2 fruit fly cellular contexts compared by ENCODE assay signal in the genomic region with DNA sequence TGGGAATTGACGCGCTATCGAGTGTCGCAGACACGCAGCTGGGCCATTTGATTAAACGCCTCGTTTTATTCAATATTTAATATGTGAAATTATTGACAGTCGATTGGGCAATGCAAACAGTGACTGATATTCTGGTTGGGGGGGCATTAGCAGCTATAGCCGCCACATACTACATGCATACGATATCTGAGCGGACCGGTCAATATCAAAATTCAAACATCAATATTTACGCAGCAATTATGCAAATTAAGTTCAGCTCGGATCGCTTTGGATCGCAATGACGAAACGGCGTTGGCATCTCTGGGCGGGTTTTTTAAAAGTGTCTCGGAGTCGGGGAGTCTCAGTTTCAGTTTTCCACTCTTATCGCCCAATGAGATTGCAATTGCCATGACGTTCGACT.
A peak's percentile ranks its signal among the peaks of the same experiment; 100 is the strongest.
TF ChIP-seq lines count a peak whose summit lies in the region.

No protein-coding gene starts in this region.

TF ChIP-seq in whole organism, embryonic, 481 proteins besides CTCF, POLR2A, EP300 and RAD21 (continued from another document and continues in another):
- TF ChIP-seq ATbp (GFP tag; optimal IDR thresholded peaks at IDR 0.05; lab: Kevin White, UChicago): peak; percentile 16
- no peak for TF ChIP-seq hth (optimal IDR thresholded peaks at IDR 0.05; lab: Kevin White, UChicago)
- TF ChIP-seq fd64A (GFP tag; optimal IDR thresholded peaks at IDR 0.05; lab: Kevin White, UChicago): no peak
- TF ChIP-seq CG7357 (GFP tag; IDR thresholded peaks at IDR 0.05; lab: Robert Waterston, UW): no peak
- peak; percentile 16 for TF ChIP-seq salm (tag; optimal IDR thresholded peaks at IDR 0.05; lab: Kevin White, UChicago)
- TF ChIP-seq peb (GFP tag; IDR thresholded peaks at IDR 0.05; lab: Robert Waterston, UW): no peak
- no peak for TF ChIP-seq Hsf (GFP tag; optimal IDR thresholded peaks at IDR 0.05; lab: Kevin White, UChicago)
- no peak for TF ChIP-seq pfk (GFP tag; optimal IDR thresholded peaks at IDR 0.05; lab: Kevin White, UChicago)
- no peak for TF ChIP-seq tna (GFP tag; IDR thresholded peaks at IDR 0.05; lab: Robert Waterston, UW; ENCODE audit: partially characterized antibody)
- TF ChIP-seq CG11085 (GFP tag; IDR thresholded peaks at IDR 0.05; lab: Robert Waterston, UW): no peak
- TF ChIP-seq pita (GFP tag; optimal IDR thresholded peaks at IDR 0.05; lab: Kevin White, UChicago): no peak
- no peak for TF ChIP-seq sr (GFP tag; IDR thresholded peaks at IDR 0.05; lab: Robert Waterston, UW)
- peak; percentile 20; the same call in 1 of the 2 replicates for TF ChIP-seq CG14441 (GFP tag; IDR thresholded peaks at IDR 0.05; lab: Robert Waterston, UW)
- TF ChIP-seq Taf1 (GFP tag; IDR thresholded peaks at IDR 0.05; lab: Robert Waterston, UW): no peak
- peak; percentile 37 for TF ChIP-seq lab (GFP tag; optimal IDR thresholded peaks at IDR 0.05; lab: Kevin White, UChicago)
- no peak for TF ChIP-seq cato (GFP tag; optimal IDR thresholded peaks at IDR 0.05; lab: Kevin White, UChicago; ENCODE audit: borderline replicate concordance)
- TF ChIP-seq CG4707 (GFP tag; optimal IDR thresholded peaks at IDR 0.05; lab: Kevin White, UChicago): no peak
- TF ChIP-seq CG17186 (GFP tag; optimal IDR thresholded peaks at IDR 0.05; lab: Kevin White, UChicago): no peak
- no peak for TF ChIP-seq dysf (GFP tag; IDR thresholded peaks at IDR 0.05; lab: Robert Waterston, UW)
- 0 out of 3 replicates have a peak, but pooled peaks have one; percentile 22 for TF ChIP-seq otp (GFP tag; IDR thresholded peaks at IDR 0.05; lab: Robert Waterston, UW)
- peak; percentile 15 for TF ChIP-seq HHEX (GFP tag; optimal IDR thresholded peaks at IDR 0.05; lab: Kevin White, UChicago)
- no peak for TF ChIP-seq Jarid2 (GFP tag; optimal IDR thresholded peaks at IDR 0.05; lab: Kevin White, UChicago)
- no peak for TF ChIP-seq slou (GFP tag; optimal IDR thresholded peaks at IDR 0.05; lab: Kevin White, UChicago)
- no peak for TF ChIP-seq her (GFP tag; optimal IDR thresholded peaks at IDR 0.05; lab: Kevin White, UChicago)
- no peak for TF ChIP-seq zfh2 (GFP tag; optimal IDR thresholded peaks at IDR 0.05; lab: Kevin White, UChicago)
- no peak for TF ChIP-seq Poxn (GFP tag; IDR thresholded peaks at IDR 0.05; lab: Robert Waterston, UW)
- TF ChIP-seq CG30403 (GFP tag; optimal IDR thresholded peaks at IDR 0.05; lab: Kevin White, UChicago): no peak
- TF ChIP-seq Ada2b (GFP tag; IDR thresholded peaks at IDR 0.05; lab: Robert Waterston, UW): no peak
- 0 out of 2 replicates have a peak, but pooled peaks have one; percentile 9 for TF ChIP-seq E2f2 (GFP tag; IDR thresholded peaks at IDR 0.05; lab: Robert Waterston, UW)
- no peak for TF ChIP-seq emc (GFP tag; optimal IDR thresholded peaks at IDR 0.05; lab: Kevin White, UChicago)
- TF ChIP-seq pb (GFP tag; optimal IDR thresholded peaks at IDR 0.05; lab: Kevin White, UChicago): no peak
- 0 out of 4 replicates have a peak, but pooled peaks have one; percentile 42 for TF ChIP-seq chinmo (GFP tag; IDR thresholded peaks at IDR 0.05; lab: Robert Waterston, UW; ENCODE audit: partially characterized antibody)
- TF ChIP-seq lbe (GFP tag; optimal IDR thresholded peaks at IDR 0.05; lab: Kevin White, UChicago): peak; percentile 11
- TF ChIP-seq CG10321 (GFP tag; IDR thresholded peaks at IDR 0.05; lab: Robert Waterston, UW): no peak
- no peak for TF ChIP-seq YL-1 (GFP tag; optimal IDR thresholded peaks at IDR 0.05; lab: Kevin White, UChicago)
- TF ChIP-seq inv (GFP tag; IDR thresholded peaks at IDR 0.05; lab: Robert Waterston, UW; ENCODE audit: partially characterized antibody): no peak
- TF ChIP-seq vvl (GFP tag; IDR thresholded peaks at IDR 0.05; lab: Robert Waterston, UW): peak; percentile 74
- no peak for TF ChIP-seq vfl (GFP tag; optimal IDR thresholded peaks at IDR 0.05; lab: Kevin White, UChicago)
- no peak for TF ChIP-seq sens-2 (GFP tag; IDR thresholded peaks at IDR 0.05; lab: Robert Waterston, UW)
- TF ChIP-seq tgo (GFP tag; IDR thresholded peaks at IDR 0.05; lab: Robert Waterston, UW): no peak
- TF ChIP-seq CG13624 (GFP tag; optimal IDR thresholded peaks at IDR 0.05; lab: Kevin White, UChicago): no peak
- no peak for TF ChIP-seq CG5953 (GFP tag; IDR thresholded peaks at IDR 0.05; lab: Robert Waterston, UW)
- no peak for TF ChIP-seq gcm2 (GFP tag; optimal IDR thresholded peaks at IDR 0.05; lab: Kevin White, UChicago)
- TF ChIP-seq amos (GFP tag; IDR thresholded peaks at IDR 0.05; lab: Robert Waterston, UW; ENCODE audit: partially characterized antibody): no peak
- no peak for TF ChIP-seq CG34224 (GFP tag; IDR thresholded peaks at IDR 0.05; lab: Robert Waterston, UW; ENCODE audit: partially characterized antibody)
- no peak for TF ChIP-seq dm (GFP tag; optimal IDR thresholded peaks at IDR 0.05; lab: Kevin White, UChicago)
- no peak for TF ChIP-seq CG3065 (GFP tag; optimal IDR thresholded peaks at IDR 0.05; lab: Kevin White, UChicago)
- peak; percentile 8 for TF ChIP-seq CG10543 (GFP tag; optimal IDR thresholded peaks at IDR 0.05; lab: Kevin White, UChicago)
- no peak for TF ChIP-seq CG1602 (GFP tag; optimal IDR thresholded peaks at IDR 0.05; lab: Kevin White, UChicago)
- peak; percentile 16 for TF ChIP-seq Asciz (GFP tag; optimal IDR thresholded peaks at IDR 0.05; lab: Kevin White, UChicago)
- TF ChIP-seq pros (GFP tag; optimal IDR thresholded peaks at IDR 0.05; lab: Kevin White, UChicago): no peak
- no peak for TF ChIP-seq CG2120 (GFP tag; optimal IDR thresholded peaks at IDR 0.05; lab: Kevin White, UChicago)
- TF ChIP-seq CG6765 (GFP tag; optimal IDR thresholded peaks at IDR 0.05; lab: Kevin White, UChicago): no peak
- TF ChIP-seq BtbVII (GFP tag; optimal IDR thresholded peaks at IDR 0.05; lab: Kevin White, UChicago): peak; percentile 49
- no peak for TF ChIP-seq odd (GFP tag; optimal IDR thresholded peaks at IDR 0.05; lab: Kevin White, UChicago)
- TF ChIP-seq CG2712 (tag; optimal IDR thresholded peaks at IDR 0.05; lab: Kevin White, UChicago): no peak
- TF ChIP-seq CG2678 (tag; optimal IDR thresholded peaks at IDR 0.05; lab: Kevin White, UChicago): no peak
- peak; percentile 36 for TF ChIP-seq CG15269 (tag; optimal IDR thresholded peaks at IDR 0.05; lab: Kevin White, UChicago)
- TF ChIP-seq CG7928 (GFP tag; optimal IDR thresholded peaks at IDR 0.05; lab: Kevin White, UChicago): no peak
- TF ChIP-seq CG6813 (GFP tag; optimal IDR thresholded peaks at IDR 0.05; lab: Kevin White, UChicago): peak; percentile 22
- TF ChIP-seq Oli (tag; optimal IDR thresholded peaks at IDR 0.05; lab: Kevin White, UChicago): no peak
- no peak for TF ChIP-seq Lpt (GFP tag; optimal IDR thresholded peaks at IDR 0.05; lab: Kevin White, UChicago)
- TF ChIP-seq CG32532 (GFP tag; IDR thresholded peaks at IDR 0.05; lab: Robert Waterston, UW): no peak
- no peak for TF ChIP-seq CG7987 (GFP tag; optimal IDR thresholded peaks at IDR 0.05; lab: Kevin White, UChicago)
- TF ChIP-seq caup (GFP tag; optimal IDR thresholded peaks at IDR 0.05; lab: Kevin White, UChicago; ENCODE audit: severe bottlenecking): peak; percentile 12

TF ChIP-seq in whole organism, prepupa, 60 proteins besides CTCF, POLR2A, EP300 and RAD21 (continued from another document):
- TF ChIP-seq pdm3 (GFP tag; optimal IDR thresholded peaks at IDR 0.05; lab: Kevin White, UChicago) (no peak), CG3919 (GFP tag; optimal IDR thresholded peaks at IDR 0.05; lab: Kevin White, UChicago) (no peak), topi (GFP tag; optimal IDR thresholded peaks at IDR 0.05; lab: Kevin White, UChicago) (no peak), CG11294 (GFP tag; IDR thresholded peaks at IDR 0.05; lab: Robert Waterston, UW) (no peak), Eip75B (GFP tag; optimal IDR thresholded peaks at IDR 0.05; lab: Kevin White, UChicago) (no peak), CG15336 (GFP tag; IDR thresholded peaks at IDR 0.05; lab: Robert Waterston, UW) (no peak), Met (GFP tag; optimal IDR thresholded peaks at IDR 0.05; lab: Kevin White, UChicago) (peak; percentile 2), CG31627 (GFP tag; optimal IDR thresholded peaks at IDR 0.05; lab: Kevin White, UChicago) (no peak), CG8319 (GFP tag; optimal IDR thresholded peaks at IDR 0.05; lab: Kevin White, UChicago) (no peak), CG6808 (GFP tag; optimal IDR thresholded peaks at IDR 0.05; lab: Kevin White, UChicago) (no peak), fd59A (GFP tag; optimal IDR thresholded peaks at IDR 0.05; lab: Kevin White, UChicago) (no peak), Sox102F (GFP tag; optimal IDR thresholded peaks at IDR 0.05; lab: Kevin White, UChicago) (peak; percentile 7), CG10631 (GFP tag; optimal IDR thresholded peaks at IDR 0.05; lab: Kevin White, UChicago) (no peak), Blimp-1 (GFP tag; optimal IDR thresholded peaks at IDR 0.05; lab: Kevin White, UChicago) (peak; percentile 39)
